Fruit fly (Drosophila melanogaster) whole organism, embryonic: ENCODE measurements around the gene IntS6.

Experiments
- Abd-B ChIP-seq: fragments of 200-800 bp; sonication (Bioruptor generic); optimal IDR thresholded peaks from 2 replicates; lab custom pipeline; 2018; ENCODE audit warnings: missing biosample characterization, mild to moderate bottlenecking, missing genetic modification characterization, moderate library complexity
- Aef1 ChIP-seq: fragments of 200-800 bp; sonication (Bioruptor generic); IDR thresholded peaks from 3 replicates; pipeline ENCODE4 v1.3.6; 2022; ENCODE audit warnings: missing biosample characterization, missing genetic modification characterization
- Antp ChIP-seq: fragments of 200-800 bp; sonication (Bioruptor generic); optimal IDR thresholded peaks from 3 replicates; lab custom pipeline; 2016; ENCODE audit warnings: missing biosample characterization, missing genetic modification characterization
- B-H1 ChIP-seq: fragments of 200-800 bp; sonication (Bioruptor generic); IDR thresholded peaks from 3 replicates; pipeline ENCODE4 v1.3.6; 2022; ENCODE audit warnings: missing biosample characterization, missing genetic modification characterization
- B-H2 ChIP-seq: fragments of 200-800 bp; sonication (Bioruptor generic); optimal IDR thresholded peaks from 2 replicates; lab custom pipeline; 2018; ENCODE audit warnings: missing biosample characterization, mild to moderate bottlenecking, missing genetic modification characterization
- CG10431 ChIP-seq: fragments of 200-800 bp; sonication (Bioruptor generic); optimal IDR thresholded peaks from 3 replicates; lab custom pipeline; 2018; ENCODE audit warnings: missing biosample characterization, mild to moderate bottlenecking, missing genetic modification characterization
- CG11398 ChIP-seq: fragments of 200-800 bp; sonication (Bioruptor generic); optimal IDR thresholded peaks from 2 replicates; lab custom pipeline; 2016; ENCODE audit warnings: missing biosample characterization, missing genetic modification characterization
- CG11456 ChIP-seq: fragments of 200-800 bp; sonication (Bioruptor generic); IDR thresholded peaks from 3 replicates; pipeline ENCODE4 v1.3.6; 2022; ENCODE audit warnings: missing biosample characterization, missing genetic modification characterization
- CG14860 ChIP-seq: fragments of 200-800 bp; sonication (Bioruptor generic); IDR thresholded peaks from 3 replicates; pipeline ENCODE4 v1.3.6; 2022; ENCODE audit warnings: missing biosample characterization, missing genetic modification characterization; ENCODE audit not compliant: partially characterized antibody
- CG1529 ChIP-seq: fragments of 200-800 bp; sonication (Bioruptor generic); optimal IDR thresholded peaks from 3 replicates; lab custom pipeline; 2018; ENCODE audit warnings: missing biosample characterization, missing genetic modification characterization
- CG17186 ChIP-seq: fragments of 200-800 bp; sonication (Bioruptor generic); optimal IDR thresholded peaks from 3 replicates; lab custom pipeline; 2017; ENCODE audit warnings: missing biosample characterization, missing genetic modification reagents, missing genetic modification characterization
- CG17802 ChIP-seq: fragments of 200-800 bp; sonication (Bioruptor generic); optimal IDR thresholded peaks from 2 replicates; lab custom pipeline; 2018; ENCODE audit warnings: missing biosample characterization, mild to moderate bottlenecking, missing genetic modification characterization, moderate library complexity
- CG18011 ChIP-seq: fragments of 200-800 bp; sonication (Bioruptor generic); optimal IDR thresholded peaks from 2 replicates; lab custom pipeline; 2017; ENCODE audit warnings: missing biosample characterization, missing genetic modification characterization, mild to moderate bottlenecking, moderate library complexity, missing genotype
- CG18476 ChIP-seq: fragments of 200-800 bp; sonication (Bioruptor generic); optimal IDR thresholded peaks from 2 replicates; lab custom pipeline; 2016; ENCODE audit warnings: missing biosample characterization, mild to moderate bottlenecking, missing genetic modification characterization
- CG2129 ChIP-seq: fragments of 200-800 bp; sonication (Bioruptor generic); IDR thresholded peaks from 2 replicates; pipeline ENCODE4 v1.3.6; 2022; ENCODE audit warnings: missing biosample characterization, missing genetic modification characterization; ENCODE audit not compliant: partially characterized antibody
- CG34224 ChIP-seq: fragments of 200-800 bp; sonication (Bioruptor generic); IDR thresholded peaks from 3 replicates; pipeline ENCODE4 v1.3.6; 2022; ENCODE audit warnings: missing biosample characterization, missing genetic modification characterization; ENCODE audit not compliant: partially characterized antibody
- CG43689 ChIP-seq: fragments of 200-800 bp; sonication (Bioruptor generic); IDR thresholded peaks from 2 replicates; pipeline ENCODE4 v1.3.6; 2022; ENCODE audit warnings: missing biosample characterization, missing genetic modification characterization
- CG7963 ChIP-seq: fragments of 200-800 bp; sonication (Bioruptor generic); IDR thresholded peaks from 3 replicates; pipeline ENCODE4 v1.3.6; 2022; ENCODE audit warnings: missing biosample characterization, missing genetic modification characterization; ENCODE audit not compliant: partially characterized antibody
- CG9215 ChIP-seq: fragments of 200-800 bp; sonication (Bioruptor generic); IDR thresholded peaks from 2 replicates; pipeline ENCODE4 v1.3.6; 2022; ENCODE audit warnings: missing biosample characterization, missing genetic modification characterization
- CHES-1-like ChIP-seq: fragments of 200-800 bp; sonication (Bioruptor generic); optimal IDR thresholded peaks from 2 replicates; lab custom pipeline; 2016; ENCODE audit warnings: missing biosample characterization, missing genetic modification characterization
- Dll ChIP-seq: fragments of 200-800 bp; sonication (Bioruptor generic); IDR thresholded peaks from 4 replicates; pipeline ENCODE4 v1.3.6; 2022; ENCODE audit warnings: missing biosample characterization, missing genetic modification characterization; ENCODE audit not compliant: partially characterized antibody
- Doc2 ChIP-seq: fragments of 200-800 bp; sonication (Bioruptor generic); IDR thresholded peaks from 2 replicates; pipeline ENCODE4 v1.3.6; 2022; ENCODE audit warnings: missing biosample characterization, missing genetic modification characterization
- Fer1 ChIP-seq: fragments of 200-800 bp; sonication (Bioruptor generic); optimal IDR thresholded peaks from 2 replicates; lab custom pipeline; 2017; ENCODE audit warnings: missing biosample characterization, mild to moderate bottlenecking, missing genetic modification characterization
- Fer2 ChIP-seq: fragments of 200-800 bp; sonication (Bioruptor generic); optimal IDR thresholded peaks from 2 replicates; lab custom pipeline; 2018; ENCODE audit warnings: missing biosample characterization, mild to moderate bottlenecking, missing genetic modification characterization, moderate library complexity
- Hand ChIP-seq: fragments of 200-800 bp; sonication (Bioruptor generic); optimal IDR thresholded peaks from 2 replicates; lab custom pipeline; 2017; ENCODE audit warnings: mild to moderate bottlenecking, missing biosample characterization, missing genetic modification reagents, missing genetic modification characterization
- Kr ChIP-seq: fragments of 200-800 bp; sonication (Bioruptor generic); optimal IDR thresholded peaks from 2 replicates; lab custom pipeline; 2017; ENCODE audit warnings: missing biosample characterization, mild to moderate bottlenecking, missing genetic modification characterization
- Myb ChIP-seq: fragments of 200-800 bp; sonication (Bioruptor generic); optimal IDR thresholded peaks from 2 replicates; lab custom pipeline; 2016; ENCODE audit warnings: missing biosample characterization, missing genetic modification characterization
- Sin3A ChIP-seq: fragments of >200 bp; optimal IDR thresholded peaks from 2 replicates; lab custom pipeline; 2018
- Six4 ChIP-seq: fragments of 200-800 bp; sonication (Bioruptor generic); optimal IDR thresholded peaks from 2 replicates; lab custom pipeline; 2016; ENCODE audit warnings: missing biosample characterization, missing genetic modification characterization
- Sry-δ ChIP-seq: fragments of 200-800 bp; sonication (Bioruptor generic); optimal IDR thresholded peaks from 2 replicates; lab custom pipeline; 2016; ENCODE audit warnings: missing biosample characterization, missing genetic modification characterization
- Tbp ChIP-seq: fragments of >200 bp; optimal IDR thresholded peaks from 2 replicates; lab custom pipeline; 2018; ENCODE audit warnings: missing biosample characterization, missing genetic modification characterization
- bbx ChIP-seq: fragments of 200-800 bp; sonication (Bioruptor generic); IDR thresholded peaks from 2 replicates; pipeline ENCODE4 v1.3.6; 2022; ENCODE audit warnings: missing biosample characterization, missing genetic modification characterization; ENCODE audit not compliant: partially characterized antibody
- ems ChIP-seq: fragments of 200-800 bp; sonication (Bioruptor generic); optimal IDR thresholded peaks from 3 replicates; lab custom pipeline; 2016; ENCODE audit warnings: missing biosample characterization, missing genetic modification characterization
- inv ChIP-seq: fragments of 200-800 bp; sonication (Bioruptor generic); IDR thresholded peaks from 2 replicates; pipeline ENCODE4 v1.3.6; 2022; ENCODE audit warnings: missing biosample characterization, missing genetic modification characterization; ENCODE audit not compliant: partially characterized antibody
- ken ChIP-seq: fragments of 200-800 bp; sonication (Bioruptor generic); IDR thresholded peaks from 3 replicates; pipeline ENCODE4 v1.3.6; 2022; ENCODE audit warnings: missing biosample characterization, missing genetic modification characterization
- nerfin-2 ChIP-seq: fragments of 200-800 bp; sonication (Bioruptor generic); IDR thresholded peaks from 2 replicates; pipeline ENCODE4 v1.3.6; 2022; ENCODE audit warnings: missing biosample characterization, missing genetic modification characterization; ENCODE audit not compliant: partially characterized antibody
- nom ChIP-seq: fragments of 200-800 bp; sonication (Bioruptor generic); optimal IDR thresholded peaks from 2 replicates; lab custom pipeline; 2017; ENCODE audit warnings: missing biosample characterization, missing genetic modification characterization, mild to moderate bottlenecking, moderate library complexity, missing genetic modification reagents
- pb ChIP-seq: fragments of 200-800 bp; sonication (Bioruptor generic); optimal IDR thresholded peaks from 3 replicates; lab custom pipeline; 2016; ENCODE audit warnings: missing biosample characterization, missing genetic modification characterization
- psq ChIP-seq: fragments of 200-800 bp; sonication (Bioruptor generic); optimal IDR thresholded peaks from 2 replicates; lab custom pipeline; 2017; ENCODE audit warnings: missing biosample characterization, missing genetic modification characterization
- repo ChIP-seq: fragments of 200-800 bp; sonication (Bioruptor generic); optimal IDR thresholded peaks from 2 replicates; lab custom pipeline; 2016; ENCODE audit warnings: missing biosample characterization, missing genetic modification characterization
- salm ChIP-seq: fragments of 200-800 bp; sonication (Bioruptor generic); optimal IDR thresholded peaks from 2 replicates; lab custom pipeline; 2018; ENCODE audit warnings: missing biosample characterization, mild to moderate bottlenecking, missing genetic modification characterization
- sc ChIP-seq, 3 experiments: fragments of >200 bp in 2 of 3; fragments of 200-800 bp in 1 of 3; sonication (Bioruptor generic) in 1 of 3; optimal IDR thresholded peaks; 2 replicates in 2 of 3; 3 replicates in 1 of 3; lab custom pipeline; 2017; ENCODE audit warnings: mild to moderate bottlenecking in 1 of 3, missing biosample characterization in 1 of 3, missing genetic modification characterization in 1 of 3, missing genetic modification reagents in 1 of 3
- sens-2 ChIP-seq: fragments of 200-800 bp; sonication (Bioruptor generic); IDR thresholded peaks from 2 replicates; pipeline ENCODE4 v1.3.6; 2022; ENCODE audit warnings: missing biosample characterization, missing genetic modification characterization
- slbo ChIP-seq: fragments of 200-800 bp; sonication (Bioruptor generic); IDR thresholded peaks from 2 replicates; pipeline ENCODE4 v1.3.6; 2022; ENCODE audit warnings: missing biosample characterization, missing genetic modification characterization
- sna ChIP-seq: fragments of 200-800 bp; sonication (Bioruptor generic); IDR thresholded peaks from 2 replicates; pipeline ENCODE4 v1.3.6; 2022; ENCODE audit warnings: missing biosample characterization, missing genetic modification characterization; ENCODE audit not compliant: partially characterized antibody
- stc ChIP-seq: fragments of 200-800 bp; sonication (Bioruptor generic); IDR thresholded peaks from 2 replicates; pipeline ENCODE4 v1.3.6; 2022; ENCODE audit warnings: missing biosample characterization, missing genetic modification characterization
- twi ChIP-seq: fragments of 200-800 bp; optimal IDR thresholded peaks from 2 replicates; lab custom pipeline; 2019; ENCODE audit warnings: missing biosample characterization, mild to moderate bottlenecking, missing genetic modification characterization, moderate library complexity
- usp ChIP-seq: fragments of >200 bp; optimal IDR thresholded peaks from 2 replicates; lab custom pipeline; 2017; ENCODE audit warnings: missing biosample characterization, missing genetic modification characterization
- wdn ChIP-seq: fragments of 200-800 bp; sonication (Bioruptor generic); IDR thresholded peaks from 2 replicates; pipeline ENCODE4 v1.3.6; 2022; ENCODE audit warnings: missing biosample characterization, missing genetic modification characterization
- zfh1 ChIP-seq: fragments of 200-800 bp; sonication (Bioruptor generic); IDR thresholded peaks from 3 replicates; pipeline ENCODE4 v1.3.6; 2022; ENCODE audit warnings: missing biosample characterization, missing genetic modification characterization

IntS6 gene

dm6 chrX:5695958-5696357 is 51.1 kb downstream of the IntS6 start (continued):
- TF ChIP-seq slbo (GFP tag; lab: Robert Waterston, UW) (peak; percentile 17), Sry-δ (peak; percentile 64), stc (GFP tag; lab: Robert Waterston, UW) (no peak), CG1529 (no peak), CG43689 (GFP tag; lab: Robert Waterston, UW) (no peak), CG14860 (GFP tag; lab: Robert Waterston, UW) (peak; percentile 52; the same call in 2 of the 3 replicates), Antp (GFP tag; lab: Kevin White, UChicago) (no peak), Aef1 (GFP tag; lab: Robert Waterston, UW) (no peak), CG9215 (GFP tag; lab: Robert Waterston, UW) (no peak; the same call in 1 of the 2 replicates), inv (GFP tag; lab: Robert Waterston, UW) (peak; percentile 52; the same call in 1 of the 2 replicates), Fer1 (GFP tag; lab: Kevin White, UChicago) (no peak), usp (GFP tag; lab: Kevin White, UChicago) (no peak), Doc2 (GFP tag; lab: Robert Waterston, UW) (no peak), CG17186 (GFP tag; lab: Kevin White, UChicago) (no peak), bbx (GFP tag; lab: Robert Waterston, UW) (peak; percentile 73), wdn (no peak), Tbp (GFP tag; lab: Kevin White, UChicago) (no peak), Kr (GFP tag; lab: Kevin White, UChicago) (no peak), Abd-B (GFP tag; lab: Kevin White, UChicago) (no peak), psq (GFP tag; lab: Kevin White, UChicago) (no peak), CG11456 (peak; percentile 56; the same call in 1 of the 3 replicates), Six4 (GFP tag; lab: Kevin White, UChicago) (no peak), CG2129 (GFP tag; lab: Robert Waterston, UW) (peak; percentile 57; the same call in 1 of the 2 replicates), Fer2 (tag; lab: Kevin White, UChicago) (no peak), zfh1 (GFP tag; lab: Robert Waterston, UW) (peak; percentile 52; the same call in 2 of the 3 replicates), B-H1 (no peak), CG18476 (GFP tag; lab: Kevin White, UChicago) (no peak), salm (tag; lab: Kevin White, UChicago) (no peak), B-H2 (GFP tag; lab: Kevin White, UChicago) (no peak), nerfin-2 (GFP tag; lab: Robert Waterston, UW) (peak; percentile 34; the same call in 1 of the 2 replicates), Hand (GFP tag; lab: Kevin White, UChicago) (no peak), Sin3A (lab: Kevin White, UChicago) (no peak), CG7963 (0 out of 3 replicates have a peak, but pooled peaks have one; percentile 25), twi (tag; lab: Kevin White, UChicago) (peak; percentile 52), pb (no peak), nom (no peak), CG17802 (tag; lab: Kevin White, UChicago) (no peak), ems (GFP tag; lab: Kevin White, UChicago) (no peak), CG11398 (GFP tag; lab: Kevin White, UChicago) (no peak), Dll (GFP tag; lab: Robert Waterston, UW) (peak; percentile 87), CG18011 (GFP tag; lab: Kevin White, UChicago) (no peak), sna (GFP tag; lab: Robert Waterston, UW) (peak; percentile 65), Myb (no peak), repo (GFP tag; lab: Kevin White, UChicago) (no peak), CG10431 (no peak), sc (optimal IDR thresholded peaks at IDR 0.05; lab: Kevin White, UChicago) (no peak), sc (GFP tag; optimal IDR thresholded peaks at IDR 0.05; lab: Kevin White, UChicago) (peak; percentile 57), sens-2 (GFP tag; lab: Robert Waterston, UW) (no peak), CHES-1-like (GFP tag; lab: Kevin White, UChicago) (no peak), CG34224 (GFP tag; lab: Robert Waterston, UW) (peak; percentile 61; the same call in 2 of the 3 replicates), ken (GFP tag; lab: Robert Waterston, UW) (no peak; the same call in 2 of the 3 replicates)
